Worm (Caenorhabditis elegans): ENCODE measurements around the gene F10C2.5.

F10C2.5 gene

DNA sequence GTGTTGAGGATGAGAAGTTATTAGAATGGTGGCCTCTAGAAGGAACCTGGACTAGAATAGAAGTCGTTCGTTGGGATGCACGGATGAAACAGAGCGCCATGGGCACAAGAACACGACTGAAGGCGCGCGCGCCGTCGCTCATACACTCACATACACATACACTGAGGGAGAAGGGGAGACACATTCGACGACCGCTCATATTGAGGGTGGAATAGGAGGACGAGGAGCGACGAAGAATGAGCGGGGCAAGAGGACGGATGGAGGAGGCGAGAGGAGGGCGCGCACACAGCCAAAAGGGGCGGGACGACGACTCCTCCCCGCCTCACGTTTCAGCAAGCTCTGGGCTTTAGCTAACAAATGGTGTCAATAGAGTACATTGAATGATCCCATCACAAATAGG is 6.4 kb upstream of the F10C2.5 start (continued):
- TF ChIP-seq saeg-2 (GFP tag; IDR thresholded peaks at IDR 0.05) = no peak
- TF ChIP-seq D1046.2 (GFP tag; IDR thresholded peaks at IDR 0.05) = no peak
- TF ChIP-seq Y75B8A.6 (GFP tag; IDR thresholded peaks at IDR 0.05) = no peak
- TF ChIP-seq nhr-11 (tag; optimal IDR thresholded peaks at IDR 0.05) = no peak
- no peak for TF ChIP-seq lim-7 (GFP tag; IDR thresholded peaks at IDR 0.05)
- no peak for TF ChIP-seq madf-5 (GFP tag; IDR thresholded peaks at IDR 0.05)
- TF ChIP-seq mxl-3 (GFP tag; optimal IDR thresholded peaks at IDR 0.05) = no peak
- peak; percentile 31 for TF ChIP-seq hlh-30 (tag; optimal IDR thresholded peaks at IDR 0.05; ENCODE audit: insufficient read depth)
- no peak for TF ChIP-seq F44E2.7 (GFP tag; IDR thresholded peaks at IDR 0.05)
- TF ChIP-seq duxl-1 (tag; optimal IDR thresholded peaks at IDR 0.05; ENCODE audit: poor library complexity) = no peak
- no peak for TF ChIP-seq skn-1 (tag; optimal IDR thresholded peaks at IDR 0.05)
- no peak for TF ChIP-seq nhr-41 (GFP tag; IDR thresholded peaks at IDR 0.05)
- TF ChIP-seq ZK546.5 (tag; optimal IDR thresholded peaks at IDR 0.05) = no peak
- no peak for TF ChIP-seq ceh-32 (tag; optimal IDR thresholded peaks at IDR 0.05; ENCODE audit: poor library complexity)
- no peak for TF ChIP-seq nhr-102 (tag; optimal IDR thresholded peaks at IDR 0.05)
- TF ChIP-seq rbr-2 (tag; optimal IDR thresholded peaks at IDR 0.05) = peak; percentile 34
- no peak for TF ChIP-seq ceh-20 (GFP tag; IDR thresholded peaks at IDR 0.05)
- TF ChIP-seq spr-1 (tag; optimal IDR thresholded peaks at IDR 0.05) = peak; percentile 18
- TF ChIP-seq ama-1 (optimal IDR thresholded peaks at IDR 0.05) = peak; percentile 45
- no peak for TF ChIP-seq mdl-1 (tag; optimal IDR thresholded peaks at IDR 0.05)
- TF ChIP-seq tra-1 (GFP tag; IDR thresholded peaks at IDR 0.05) = no peak
- TF ChIP-seq ztf-7 (tag; optimal IDR thresholded peaks at IDR 0.05) = no peak
- TF ChIP-seq ceh-82 (tag; optimal IDR thresholded peaks at IDR 0.05) = no peak
- TF ChIP-seq dve-1 (tag; optimal IDR thresholded peaks at IDR 0.05; ENCODE audit: insufficient read depth) = no peak
- peak; percentile 9 for TF ChIP-seq F37D6.2 (tag; optimal IDR thresholded peaks at IDR 0.05)
- no peak for TF ChIP-seq snpc-1.2 (GFP tag; IDR thresholded peaks at IDR 0.05)
- no peak for TF ChIP-seq zfp-3 (GFP tag; conservative IDR thresholded peaks at IDR 0.05)
- 0 out of 2 replicates have a peak, but pooled peaks have one; percentile 15 for TF ChIP-seq ctbp-1 (GFP tag; IDR thresholded peaks at IDR 0.05)
- peak; percentile 52 for TF ChIP-seq mep-1 (tag; optimal IDR thresholded peaks at IDR 0.05)
- TF ChIP-seq mxl-2 (GFP tag; conservative IDR thresholded peaks at IDR 0.05) = no peak
- TF ChIP-seq lsy-2 (tag; optimal IDR thresholded peaks at IDR 0.05) = peak in 1 of 2 experiments; percentile 12
- peak; percentile 88 for TF ChIP-seq set-16 (GFP tag; IDR thresholded peaks at IDR 0.05)
- TF ChIP-seq R02D3.7 (tag; optimal IDR thresholded peaks at IDR 0.05) = no peak
- TF ChIP-seq zip-11 (GFP tag; IDR thresholded peaks at IDR 0.05) = no peak
- no peak for TF ChIP-seq dmd-9 (GFP tag; IDR thresholded peaks at IDR 0.05)
- TF ChIP-seq egl-43 (GFP tag; IDR thresholded peaks at IDR 0.05) = peak; percentile 50; the same call in 1 of the 2 replicates
- TF ChIP-seq aha-1 (tag) = no peak

DNA sequence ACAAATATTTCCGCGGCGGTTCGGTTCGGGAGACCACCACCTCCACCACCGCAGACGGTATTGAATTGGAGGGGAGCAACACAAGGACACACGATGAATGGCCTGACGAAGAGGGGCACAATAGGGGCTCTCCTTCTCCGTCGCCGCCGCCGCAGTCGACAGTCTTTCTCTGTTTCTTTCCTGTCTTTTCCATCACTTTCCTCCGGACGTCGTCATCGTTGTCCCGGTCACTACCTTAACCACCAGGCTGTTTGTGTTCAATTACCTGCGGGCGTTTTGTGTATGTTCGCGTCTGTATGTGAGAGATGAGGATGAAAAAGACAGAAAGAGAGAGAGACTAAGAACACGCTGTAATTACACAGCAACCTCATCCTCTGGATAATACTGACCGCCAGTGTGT is 5.5 kb upstream of the F10C2.5 start:
- peak; percentile 63 for TF ChIP-seq nhr-6 (tag; optimal IDR thresholded peaks at IDR 0.05)
- no peak for TF ChIP-seq R02D3.7 (tag; optimal IDR thresholded peaks at IDR 0.05)
- TF ChIP-seq nhr-25 (tag; optimal IDR thresholded peaks at IDR 0.05; ENCODE audit: borderline replicate concordance, insufficient read depth) = peak; percentile 59
- TF ChIP-seq nhr-48 (tag; optimal IDR thresholded peaks at IDR 0.05) = no peak
- TF ChIP-seq hif-1 (tag; optimal IDR thresholded peaks at IDR 0.05) = no peak
- TF ChIP-seq hlh-11 (tag; optimal IDR thresholded peaks at IDR 0.05) = peak; percentile 19
- TF ChIP-seq dmd-8 (GFP tag; IDR thresholded peaks at IDR 0.05) = no peak
- no peak for TF ChIP-seq D1046.2 (GFP tag; IDR thresholded peaks at IDR 0.05)
- TF ChIP-seq Y48G9A.11 (GFP tag; IDR thresholded peaks at IDR 0.05) = no peak
- TF ChIP-seq lin-1 (GFP tag; IDR thresholded peaks at IDR 0.05) = no peak
- TF ChIP-seq gei-8 (GFP tag; optimal IDR thresholded peaks at IDR 0.05) = no peak
- no peak for TF ChIP-seq Y5F2A.4 (GFP tag; optimal IDR thresholded peaks at IDR 0.05)
- no peak for TF ChIP-seq ceh-62 (tag; optimal IDR thresholded peaks at IDR 0.05)
- no peak for TF ChIP-seq php-3 (GFP tag; IDR thresholded peaks at IDR 0.05)
- TF ChIP-seq cey-2 (tag; optimal IDR thresholded peaks at IDR 0.05; ENCODE audit: borderline replicate concordance, insufficient read depth) = no peak
- no peak for TF ChIP-seq mes-2 (tag; optimal IDR thresholded peaks at IDR 0.05; ENCODE audit: poor library complexity, severe bottlenecking)
- TF ChIP-seq saeg-2 (GFP tag; IDR thresholded peaks at IDR 0.05) = no peak
